Worm (Caenorhabditis elegans) whole organism, young adult: ENCODE data around the gene B0554.2.
A peak's percentile ranks its signal among the peaks of the same experiment; 100 is the strongest.

Experiments used
- C06A6.2 ChIP-seq: fragments of 200-800 bp; sonication (Bioruptor generic); conservative IDR thresholded peaks from 2 replicates; pipeline ENCODE4 v1.3.6; 2022; ENCODE audit warnings: missing genetic modification characterization, missing compliant biosample characterization
- bed-2 ChIP-seq: fragments of 200-800 bp; sonication (Bioruptor generic); IDR thresholded peaks from 2 replicates; pipeline ENCODE4 v1.3.6; 2022; ENCODE audit warnings: missing genetic modification reagents, missing genetic modification characterization, missing compliant biosample characterization
- dpff-1 ChIP-seq: sonication (generic microtip); optimal IDR thresholded peaks from 2 replicates; lab custom pipeline; 2017; ENCODE audit warnings: mild to moderate bottlenecking, missing genetic modification characterization, missing compliant biosample characterization
- him-1 ChIP-seq: sonication (generic microtip); optimal IDR thresholded peaks from 2 replicates; lab custom pipeline; 2016; ENCODE audit warnings: missing genotype, missing genetic modification reagents, missing genetic modification characterization, missing compliant biosample characterization
- snpc-4 ChIP-seq, 5 experiments: fragments of 150-350 bp in 1 of 5; sonication (generic microtip) in 4 of 5; optimal IDR thresholded peaks; 2 replicates each; lab custom pipeline; 2014 to 2018; ENCODE audit warnings: missing genetic modification characterization in 5 of 5, missing biosample characterization in 3 of 5, antibody characterized with exemption in 2 of 5, mild to moderate bottlenecking in 2 of 5, missing compliant biosample characterization in 2 of 5, missing genotype in 2 of 5, moderate library complexity in 2 of 5, missing genetic modification reagents in 1 of 5
- somi-1 ChIP-seq: fragments of 200-800 bp; sonication (Bioruptor generic); optimal IDR thresholded peaks from 2 replicates; lab custom pipeline; 2018; ENCODE audit warnings: mild to moderate bottlenecking, missing genetic modification characterization, missing compliant biosample characterization
- unc-62 ChIP-seq: fragments of 150-350 bp; optimal IDR thresholded peaks from 2 replicates; lab custom pipeline; 2014; ENCODE audit warnings: missing biosample characterization, missing genetic modification reagents, missing genetic modification characterization
- ztf-22 ChIP-seq: fragments of 200-800 bp; sonication (Bioruptor generic); optimal IDR thresholded peaks from 2 replicates; lab custom pipeline; 2018; ENCODE audit warnings: mild to moderate bottlenecking, missing genetic modification characterization, moderate library complexity, missing compliant biosample characterization

DNA sequence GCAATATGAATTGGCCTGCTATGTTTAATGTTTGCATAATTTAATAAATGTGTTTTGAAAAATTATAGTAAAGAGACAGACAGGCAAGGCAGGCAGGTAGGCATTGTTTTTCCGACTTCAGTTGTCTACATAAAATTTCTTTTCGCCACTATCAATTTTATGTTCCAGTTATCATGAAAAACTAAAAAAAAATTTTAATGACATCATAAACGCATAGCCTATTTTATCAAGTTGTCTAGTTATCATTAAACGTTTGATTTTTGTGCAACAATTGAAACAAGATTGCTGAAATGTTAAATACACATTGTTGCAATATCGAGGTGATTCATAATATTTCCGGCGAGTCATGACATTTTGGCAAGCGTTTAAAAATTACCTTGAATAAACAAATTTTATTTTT is 18.9 kb upstream of the B0554.2 start:
- TF ChIP-seq bed-2 (GFP tag; lab: Robert Waterston, UW) (no peak), him-1 (tag; lab: Kevin White, UChicago) (no peak), somi-1 (GFP tag; lab: Kevin White, UChicago) (no peak), snpc-4 (GFP tag; optimal IDR thresholded peaks at IDR 0.05; lab: Kevin White, UChicago) (no peak), snpc-4 (tag; optimal IDR thresholded peaks at IDR 0.05; lab: Kevin White, UChicago) (no peak), ztf-22 (GFP tag; lab: Kevin White, UChicago) (no peak), C06A6.2 (GFP tag; lab: Robert Waterston, UW) (no peak), unc-62 (GFP tag; lab: Kevin White, UChicago) (peak; percentile 46), dpff-1 (tag; lab: Kevin White, UChicago) (no peak)
